Worm (Caenorhabditis elegans) whole organism, L4 larva: ENCODE data around the gene snr-3.
A peak's percentile ranks its signal among the peaks of the same experiment; 100 is the strongest.

Experiments
- D1046.2 ChIP-seq: fragments of 200-800 bp; sonication (Bioruptor generic); IDR thresholded peaks from 2 replicates; pipeline ENCODE4 v1.3.6; 2022; ENCODE audit warnings: missing genetic modification characterization, missing compliant biosample characterization
- F10B5.3 ChIP-seq: sonication (generic microtip); optimal IDR thresholded peaks from 2 replicates; lab custom pipeline; 2016; ENCODE audit warnings: mild to moderate bottlenecking, missing genetic modification characterization, missing compliant biosample characterization
- F44E2.7 ChIP-seq: fragments of 200-800 bp; sonication (Bioruptor generic); IDR thresholded peaks from 2 replicates; pipeline ENCODE4 v2.1.2; 2022; ENCODE audit warnings: missing genetic modification characterization, missing compliant biosample characterization
- Y5F2A.4 ChIP-seq: fragments of 200-800 bp; sonication (Bioruptor generic); optimal IDR thresholded peaks from 2 replicates; lab custom pipeline; 2018; ENCODE audit warnings: mild to moderate bottlenecking, missing genetic modification characterization, missing compliant biosample characterization
- ceh-20 ChIP-seq: fragments of 200-800 bp; sonication (Bioruptor generic); IDR thresholded peaks from 2 replicates; pipeline ENCODE4 v1.3.6; 2022; ENCODE audit warnings: missing genetic modification reagents, missing genetic modification characterization, missing compliant biosample characterization
- ceh-32 ChIP-seq: sonication (generic microtip); optimal IDR thresholded peaks from 2 replicates; lab custom pipeline; 2016; ENCODE audit warnings: mild to moderate bottlenecking, missing genetic modification characterization, missing compliant biosample characterization; ENCODE audit not compliant: poor library complexity
- ctbp-1 ChIP-seq: fragments of 200-800 bp; sonication (Bioruptor generic); IDR thresholded peaks from 2 replicates; pipeline ENCODE4 v1.3.6; 2022; ENCODE audit warnings: missing genetic modification reagents, missing genetic modification characterization, missing compliant biosample characterization
- daf-16 ChIP-seq, 3 experiments: sonication (generic microtip); optimal IDR thresholded peaks; 2 replicates each; lab custom pipeline; 2016 to 2017; ENCODE audit warnings: missing genetic modification characterization in 3 of 3, missing genetic modification reagents in 3 of 3, mild to moderate bottlenecking in 2 of 3, missing compliant biosample characterization in 2 of 3, missing biosample characterization in 1 of 3, moderate library complexity in 1 of 3
- dmd-6 ChIP-seq: fragments of 200-800 bp; sonication (Bioruptor generic); IDR thresholded peaks from 2 replicates; pipeline ENCODE4 v1.3.6; 2022; ENCODE audit warnings: missing genetic modification reagents, missing genetic modification characterization, missing compliant biosample characterization
- dmd-9 ChIP-seq: fragments of 200-800 bp; sonication (Bioruptor generic); IDR thresholded peaks from 2 replicates; pipeline ENCODE4 v1.3.6; 2022; ENCODE audit warnings: missing genetic modification reagents, missing genetic modification characterization, missing compliant biosample characterization
- dpl-1 ChIP-seq: fragments of 150-350 bp; optimal IDR thresholded peaks from 2 replicates; lab custom pipeline; 2014; ENCODE audit warnings: missing biosample characterization, missing genetic modification reagents, missing genetic modification characterization
- duxl-1 ChIP-seq: sonication (generic microtip); optimal IDR thresholded peaks from 2 replicates; lab custom pipeline; 2016; ENCODE audit warnings: mild to moderate bottlenecking, missing genetic modification characterization, moderate library complexity, missing compliant biosample characterization; ENCODE audit not compliant: poor library complexity
- dve-1 ChIP-seq: sonication (generic microtip); optimal IDR thresholded peaks from 2 replicates; lab custom pipeline; 2017; ENCODE audit warnings: antibody characterized with exemption, mild to moderate bottlenecking, missing genetic modification characterization, missing compliant biosample characterization; ENCODE audit not compliant: insufficient read depth
- egl-27 ChIP-seq: sonication (generic microtip); optimal IDR thresholded peaks from 3 replicates; lab custom pipeline; 2017; ENCODE audit warnings: missing biosample characterization, missing genetic modification reagents, missing genetic modification characterization
- hlh-11 ChIP-seq: fragments of 200-800 bp; sonication (Bioruptor generic); optimal IDR thresholded peaks from 2 replicates; lab custom pipeline; 2018; ENCODE audit warnings: mild to moderate bottlenecking, missing genetic modification characterization, missing compliant biosample characterization
- lin-1 ChIP-seq: fragments of 200-800 bp; sonication (Bioruptor generic); IDR thresholded peaks from 2 replicates; pipeline ENCODE4 v1.3.6; 2022; ENCODE audit warnings: missing genetic modification reagents, missing genetic modification characterization, missing compliant biosample characterization
- lin-29 ChIP-seq: fragments of 200-800 bp; sonication (Bioruptor generic); IDR thresholded peaks from 2 replicates; pipeline ENCODE4 v1.3.6; 2022; ENCODE audit warnings: missing genetic modification reagents, missing genetic modification characterization, missing compliant biosample characterization
- lin-38 ChIP-seq: fragments of 200-800 bp; sonication (Bioruptor generic); IDR thresholded peaks from 2 replicates; pipeline ENCODE4 v1.3.6; 2022; ENCODE audit warnings: missing genetic modification reagents, missing genetic modification characterization, missing compliant biosample characterization
- lin-39 ChIP-seq: fragments of 150-350 bp; optimal IDR thresholded peaks from 2 replicates; lab custom pipeline; 2014; ENCODE audit warnings: missing biosample characterization, missing genetic modification reagents, missing genetic modification characterization
- mes-2 ChIP-seq: sonication (generic microtip); optimal IDR thresholded peaks from 2 replicates; lab custom pipeline; 2016; ENCODE audit warnings: missing genotype, mild to moderate bottlenecking, missing genetic modification characterization, missing compliant biosample characterization; ENCODE audit not compliant: poor library complexity, severe bottlenecking
- mxl-3 ChIP-seq: fragments of 200-800 bp; sonication (Bioruptor generic); optimal IDR thresholded peaks from 2 replicates; lab custom pipeline; 2018; ENCODE audit warnings: mild to moderate bottlenecking, missing genetic modification characterization, missing compliant biosample characterization
- nhr-102 ChIP-seq: sonication (generic microtip); optimal IDR thresholded peaks from 2 replicates; lab custom pipeline; 2016; ENCODE audit warnings: mild to moderate bottlenecking, missing genetic modification characterization, moderate library complexity, missing compliant biosample characterization
- nhr-11 ChIP-seq: fragments of 150-350 bp; optimal IDR thresholded peaks from 2 replicates; lab custom pipeline; 2014; ENCODE audit warnings: missing biosample characterization, missing genetic modification characterization
- nhr-28 ChIP-seq: fragments of 150-350 bp; optimal IDR thresholded peaks from 2 replicates; lab custom pipeline; 2014; ENCODE audit warnings: missing biosample characterization, missing genetic modification characterization
- pha-4 ChIP-seq, 2 experiments: fragments of 150-350 bp in 1 of 2; fragments of 200-800 bp in 1 of 2; sonication (Bioruptor generic) in 1 of 2; IDR thresholded peaks in 1 of 2; optimal IDR thresholded peaks in 1 of 2; 2 replicates each; pipeline versions ENCODE4 v1.3.6 to Lab custom; 2014 to 2022; ENCODE audit warnings: missing genetic modification characterization in 2 of 2, missing genetic modification reagents in 2 of 2, missing biosample characterization in 1 of 2, missing compliant biosample characterization in 1 of 2
- pqm-1 ChIP-seq: sonication (generic microtip); optimal IDR thresholded peaks from 2 replicates; lab custom pipeline; 2017; ENCODE audit warnings: missing biosample characterization, missing genetic modification characterization
- spr-1 ChIP-seq: sonication (generic microtip); optimal IDR thresholded peaks from 2 replicates; lab custom pipeline; 2016; ENCODE audit warnings: mild to moderate bottlenecking, missing genetic modification characterization, missing compliant biosample characterization
- unc-130 ChIP-seq: sonication (generic microtip); optimal IDR thresholded peaks from 2 replicates; lab custom pipeline; 2016; ENCODE audit warnings: missing genetic modification reagents, missing genetic modification characterization, missing compliant biosample characterization
- unc-39 ChIP-seq: sonication (generic microtip); optimal IDR thresholded peaks from 2 replicates; lab custom pipeline; 2017; ENCODE audit warnings: missing biosample characterization, missing genetic modification characterization
- unc-62 ChIP-seq, 3 experiments: fragments of 150-350 bp in 1 of 3; sonication (generic microtip); optimal IDR thresholded peaks in 2 of 3; peaks in 1 of 3; 1 replicate in 1 of 3; 2 replicates in 2 of 3; lab custom pipeline; 2014 to 2017; ENCODE audit warnings: missing biosample characterization in 3 of 3, missing genetic modification characterization in 3 of 3, missing genetic modification reagents in 3 of 3, missing genotype in 1 of 3
- zfp-2 ChIP-seq: sonication (generic microtip); optimal IDR thresholded peaks from 2 replicates; lab custom pipeline; 2016; ENCODE audit warnings: mild to moderate bottlenecking, missing genetic modification characterization, missing compliant biosample characterization
- zip-2 ChIP-seq: fragments of 150-350 bp; optimal IDR thresholded peaks from 2 replicates; lab custom pipeline; 2014; ENCODE audit warnings: missing biosample characterization, missing genetic modification characterization
- ztf-11 ChIP-seq: fragments of 150-350 bp; optimal IDR thresholded peaks from 2 replicates; lab custom pipeline; 2014; ENCODE audit warnings: missing biosample characterization, missing genetic modification characterization

The snr-3 gene

DNA sequence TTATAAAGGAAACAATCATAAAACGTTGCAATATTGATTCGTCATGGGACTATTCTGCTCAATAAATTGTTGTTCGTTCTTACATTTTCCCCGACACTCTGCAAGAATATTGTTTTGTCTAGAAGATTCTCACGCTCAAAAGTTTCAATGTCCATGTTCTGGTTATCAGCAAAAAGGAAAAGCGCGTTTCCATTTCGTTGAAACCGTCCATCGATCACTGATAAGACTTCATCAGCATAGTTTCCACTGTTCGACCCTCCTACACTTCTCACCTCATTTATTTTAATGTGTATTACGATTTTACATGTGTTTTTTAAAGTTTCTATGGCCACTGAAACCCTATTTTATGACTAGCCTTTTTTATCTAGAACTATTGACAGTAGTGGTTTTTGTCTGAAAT, 30.5 kb upstream of the snr-3 start:
- TF ChIP-seq unc-39 (tag; lab: Kevin White, UChicago) = no peak
- TF ChIP-seq nhr-28 (tag; lab: Kevin White, UChicago) = peak; percentile 31
- TF ChIP-seq F10B5.3 (tag; lab: Kevin White, UChicago) = no peak
- TF ChIP-seq egl-27 = no peak
- TF ChIP-seq hlh-11 (tag; lab: Kevin White, UChicago) = peak; percentile 71
- no peak for TF ChIP-seq ctbp-1 (GFP tag; lab: Robert Waterston, UW)
- TF ChIP-seq dve-1 (tag; lab: Kevin White, UChicago) = peak; percentile 42
- TF ChIP-seq mxl-3 (GFP tag; lab: Kevin White, UChicago) = peak; percentile 3
- no peak for TF ChIP-seq zip-2 (tag; lab: Kevin White, UChicago)
- no peak for TF ChIP-seq unc-130 (GFP tag; lab: Kevin White, UChicago)
- no peak for TF ChIP-seq spr-1 (tag; lab: Kevin White, UChicago)
- no peak for TF ChIP-seq daf-16 (GFP tag; optimal IDR thresholded peaks at IDR 0.05; lab: Kevin White, UChicago)
- TF ChIP-seq daf-16 (tag; optimal IDR thresholded peaks at IDR 0.05; lab: Kevin White, UChicago) = peak; percentile 95
- peak; percentile 67 for TF ChIP-seq dmd-6 (GFP tag; lab: Robert Waterston, UW)
- no peak for TF ChIP-seq zfp-2
- TF ChIP-seq lin-1 (GFP tag; lab: Robert Waterston, UW) = 0 out of 2 replicates have a peak, but pooled peaks have one; percentile 17
- TF ChIP-seq pqm-1 = peak; percentile 74
- TF ChIP-seq dpl-1 = no peak
- no peak for TF ChIP-seq Y5F2A.4 (GFP tag; lab: Kevin White, UChicago)
- peak; percentile 33 for TF ChIP-seq mes-2 (tag; lab: Kevin White, UChicago)
- TF ChIP-seq, all 104 proteins: peak for 9

- peak; percentile 80 for TF ChIP-seq unc-130 (GFP tag; lab: Kevin White, UChicago)
- no peak for TF ChIP-seq F44E2.7 (GFP tag; lab: Robert Waterston, UW)
- TF ChIP-seq lin-38 (GFP tag; lab: Robert Waterston, UW) = peak; percentile 86
Measured at ce11 chrII:6519703-6520102, 30.1 kb upstream of the snr-3 start.

- TF ChIP-seq pqm-1 (no peak), nhr-11 (no peak)
- TF ChIP-seq, all 104 proteins: peak for 0
Measured at ce11 chrII:6516276-6516675, 26.7 kb upstream of the snr-3 start, which contains the start of gene C56E6.7. Gene C56E6.7, plus strand, starts transcription at chrII:6516576.

ce11 chrII:6513911-6514310, 24.4 kb upstream of the snr-3 start, which contains the start of gene R05G9R.1:
Gene R05G9R.1, minus strand, starts transcription at chrII:6514011.
- TF ChIP-seq D1046.2 (GFP tag; lab: Robert Waterston, UW) (no peak), lin-29 (no peak), pha-4 (GFP tag; IDR thresholded peaks at IDR 0.05; lab: Robert Waterston, UW) (no peak), pha-4 (tag; optimal IDR thresholded peaks at IDR 0.05; lab: Kevin White, UChicago) (no peak), nhr-102 (tag; lab: Kevin White, UChicago) (no peak), dmd-9 (GFP tag; lab: Robert Waterston, UW) (no peak), lin-39 (tag; lab: Kevin White, UChicago) (no peak), ceh-20 (GFP tag; lab: Robert Waterston, UW) (no peak), ztf-11 (tag; lab: Kevin White, UChicago) (no peak)

DNA sequence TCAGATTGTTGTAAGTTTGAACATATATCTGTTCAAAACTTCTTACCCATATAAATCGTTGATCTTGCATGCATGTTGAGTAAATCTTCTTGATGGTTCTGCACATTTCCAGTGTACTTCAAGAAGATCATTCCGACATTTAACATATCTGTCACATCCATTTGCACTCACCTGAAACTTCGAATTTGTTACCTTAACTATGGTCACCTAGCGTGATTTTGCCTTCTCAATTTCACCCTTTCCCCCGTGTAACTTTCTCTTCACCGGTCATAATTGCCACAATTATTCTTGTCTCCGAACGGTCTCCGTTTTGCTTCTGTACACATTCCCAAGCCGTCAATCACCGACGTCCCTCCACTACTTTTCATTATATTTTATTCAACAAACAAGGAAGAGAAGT, 23.8 kb upstream of the snr-3 start:
- TF ChIP-seq unc-62 (GFP tag; optimal IDR thresholded peaks at IDR 0.05 in 1 of 2; lab: Kevin White, UChicago) (peak in 1 of 2 experiments; percentile 94), unc-62 (tag; optimal IDR thresholded peaks at IDR 0.05; lab: Kevin White, UChicago) (no peak), ceh-32 (no peak), duxl-1 (tag; lab: Kevin White, UChicago) (no peak)
